Worm (Caenorhabditis elegans) whole organism, early embryonic: ENCODE data around the gene hpr-9.

Experiments used
- B0310.2 ChIP-seq: sonication (generic microtip); optimal IDR thresholded peaks from 2 replicates; lab custom pipeline; 2016; ENCODE audit warnings: mild to moderate bottlenecking, missing genetic modification characterization, missing compliant biosample characterization
- F13C5.2 ChIP-seq: sonication (generic microtip); optimal IDR thresholded peaks from 2 replicates; lab custom pipeline; 2017; ENCODE audit warnings: mild to moderate bottlenecking, missing genetic modification characterization, inconsistent platforms, missing compliant biosample characterization
- aly-1 ChIP-seq: sonication (generic microtip); optimal IDR thresholded peaks from 2 replicates; lab custom pipeline; 2016; ENCODE audit warnings: missing genetic modification characterization, missing compliant biosample characterization
- ama-1 ChIP-seq: fragments of 150-350 bp; optimal IDR thresholded peaks from 2 replicates; lab custom pipeline; 2014
- ceh-13 ChIP-seq: fragments of 200-800 bp; sonication (Bioruptor generic); optimal IDR thresholded peaks from 2 replicates; lab custom pipeline; 2018; ENCODE audit warnings: mild to moderate bottlenecking, missing genetic modification characterization, missing compliant biosample characterization
- ceh-36 ChIP-seq: sonication (generic microtip); optimal IDR thresholded peaks from 2 replicates; lab custom pipeline; 2016; ENCODE audit warnings: missing genetic modification characterization, inconsistent platforms, missing compliant biosample characterization
- ets-7 ChIP-seq: sonication (generic microtip); optimal IDR thresholded peaks from 2 replicates; lab custom pipeline; 2016; ENCODE audit warnings: missing genotype, missing genetic modification characterization, missing compliant biosample characterization
- flt-1 ChIP-seq: fragments of 200-800 bp; sonication (Bioruptor generic); IDR thresholded peaks from 2 replicates; pipeline ENCODE4 v1.3.6; 2022; ENCODE audit warnings: missing genetic modification characterization, missing compliant biosample characterization
- hmbx-1 ChIP-seq: sonication (generic microtip); optimal IDR thresholded peaks from 2 replicates; lab custom pipeline; 2016; ENCODE audit warnings: mild to moderate bottlenecking, missing genetic modification characterization, missing compliant biosample characterization
- hmg-4 ChIP-seq: fragments of 200-800 bp; sonication (Bioruptor generic); optimal IDR thresholded peaks from 2 replicates; lab custom pipeline; 2018; ENCODE audit warnings: mild to moderate bottlenecking, missing genetic modification characterization, missing compliant biosample characterization
- hnd-1 ChIP-seq: sonication (generic microtip); optimal IDR thresholded peaks from 2 replicates; lab custom pipeline; 2016; ENCODE audit warnings: missing genetic modification characterization, missing compliant biosample characterization
- pes-1 ChIP-seq: fragments of 200-800 bp; sonication (Bioruptor generic); IDR thresholded peaks from 2 replicates; pipeline ENCODE4 v1.3.6; 2022; ENCODE audit warnings: missing genetic modification reagents, missing genetic modification characterization, missing compliant biosample characterization
- scrt-1 ChIP-seq: fragments of 200-800 bp; sonication (Bioruptor generic); IDR thresholded peaks from 2 replicates; pipeline ENCODE4 v1.3.6; 2022; ENCODE audit warnings: missing genetic modification characterization, missing compliant biosample characterization
- sea-1 ChIP-seq: fragments of 200-800 bp; sonication (Bioruptor generic); conservative IDR thresholded peaks from 2 replicates; pipeline ENCODE4 v1.3.6; 2022; ENCODE audit warnings: missing genetic modification characterization, missing compliant biosample characterization
- tbx-11 ChIP-seq: fragments of 200-800 bp; sonication (Bioruptor generic); IDR thresholded peaks from 2 replicates; pipeline ENCODE4 v1.3.6; 2022; ENCODE audit warnings: missing genetic modification characterization, missing compliant biosample characterization
- tbx-37 ChIP-seq: fragments of 200-800 bp; sonication (Bioruptor generic); conservative IDR thresholded peaks from 2 replicates; pipeline ENCODE4 v1.3.6; 2022; ENCODE audit warnings: missing genetic modification reagents, missing genetic modification characterization, missing compliant biosample characterization
- tra-4 ChIP-seq: sonication (generic microtip); optimal IDR thresholded peaks from 2 replicates; lab custom pipeline; 2017; ENCODE audit warnings: missing genetic modification characterization, missing compliant biosample characterization

The hpr-9 gene

ce11 chrIII:10603248-10603647, 18.1 kb upstream of the hpr-9 start, which contains the start of gene Y39A1A.2:
Y39A1A.2 (minus strand) TSS chrIII:10603566.
- TF ChIP-seq flt-1 (GFP tag; lab: Robert Waterston, UW): no peak
- TF ChIP-seq hmbx-1 (tag; lab: Kevin White, UChicago): no peak
- no peak for TF ChIP-seq ceh-13 (GFP tag; lab: Kevin White, UChicago)
- TF ChIP-seq hmg-4 (GFP tag; lab: Kevin White, UChicago): no peak
- no peak for TF ChIP-seq tra-4
- TF ChIP-seq tbx-11 (GFP tag; lab: Robert Waterston, UW): no peak
- no peak for TF ChIP-seq scrt-1 (GFP tag; lab: Robert Waterston, UW)
- TF ChIP-seq B0310.2: no peak
- TF ChIP-seq ceh-36: no peak
- TF ChIP-seq hnd-1 (tag; lab: Kevin White, UChicago): no peak
- no peak for TF ChIP-seq aly-1 (tag; lab: Kevin White, UChicago)

- no peak for TF ChIP-seq pes-1 (GFP tag; lab: Robert Waterston, UW)
- TF ChIP-seq aly-1 (tag; lab: Kevin White, UChicago): no peak
- no peak for TF ChIP-seq F13C5.2 (tag; lab: Kevin White, UChicago)
- no peak for TF ChIP-seq tbx-37 (GFP tag; lab: Robert Waterston, UW)
- no peak for TF ChIP-seq ama-1 (lab: Kevin White, UChicago)
- TF ChIP-seq hnd-1 (tag; lab: Kevin White, UChicago): no peak
- TF ChIP-seq tra-4: no peak
- TF ChIP-seq ceh-36: no peak
- no peak for TF ChIP-seq B0310.2
- no peak for TF ChIP-seq hmg-4 (GFP tag; lab: Kevin White, UChicago)
- TF ChIP-seq ets-7 (tag; lab: Kevin White, UChicago): no peak
- TF ChIP-seq scrt-1 (GFP tag; lab: Robert Waterston, UW): no peak
- TF ChIP-seq sea-1: no peak
- TF ChIP-seq hmbx-1 (tag; lab: Kevin White, UChicago): no peak
- TF ChIP-seq ceh-13 (GFP tag; lab: Kevin White, UChicago): no peak
- TF ChIP-seq flt-1 (GFP tag; lab: Robert Waterston, UW): no peak
- no peak for TF ChIP-seq tbx-11 (GFP tag; lab: Robert Waterston, UW)
These were observed 17.0 kb upstream of the hpr-9 start for ce11 chrIII:10604325-10604724.

- TF ChIP-seq B0310.2 (no peak), tra-4 (no peak), flt-1 (GFP tag; lab: Robert Waterston, UW) (no peak), ceh-13 (GFP tag; lab: Kevin White, UChicago) (no peak), hmbx-1 (tag; lab: Kevin White, UChicago) (no peak), ets-7 (tag; lab: Kevin White, UChicago) (no peak), scrt-1 (GFP tag; lab: Robert Waterston, UW) (no peak), ceh-36 (no peak), aly-1 (tag; lab: Kevin White, UChicago) (no peak), hnd-1 (tag; lab: Kevin White, UChicago) (no peak), hmg-4 (GFP tag; lab: Kevin White, UChicago) (no peak), tbx-11 (GFP tag; lab: Robert Waterston, UW) (no peak), sea-1 (no peak), tbx-37 (GFP tag; lab: Robert Waterston, UW) (no peak), pes-1 (GFP tag; lab: Robert Waterston, UW) (no peak), ama-1 (lab: Kevin White, UChicago) (no peak)
These were observed 16.3 kb upstream of the hpr-9 start, which contains the start of gene rabx-5 for ce11 chrIII:10605049-10605448. rabx-5 (plus strand) TSS chrIII:10605349.

- TF ChIP-seq aly-1 (tag; lab: Kevin White, UChicago) (no peak), scrt-1 (GFP tag; lab: Robert Waterston, UW) (no peak), tra-4 (no peak), sea-1 (no peak), hmbx-1 (tag; lab: Kevin White, UChicago) (no peak), ama-1 (lab: Kevin White, UChicago) (no peak), F13C5.2 (tag; lab: Kevin White, UChicago) (no peak), tbx-37 (GFP tag; lab: Robert Waterston, UW) (no peak), pes-1 (GFP tag; lab: Robert Waterston, UW) (no peak), flt-1 (GFP tag; lab: Robert Waterston, UW) (no peak), ets-7 (tag; lab: Kevin White, UChicago) (no peak), hmg-4 (GFP tag; lab: Kevin White, UChicago) (no peak), hnd-1 (tag; lab: Kevin White, UChicago) (no peak), ceh-36 (no peak), B0310.2 (no peak), tbx-11 (GFP tag; lab: Robert Waterston, UW) (no peak)
These were observed 13.2 kb upstream of the hpr-9 start for ce11 chrIII:10608161-10608560.

ce11 chrIII:10612333-10612732, 9.0 kb upstream of the hpr-9 start, which contains the start of gene Y39A1A.24:
Y39A1A.24 (plus strand) TSS chrIII:10612633.
- TF ChIP-seq tra-4 (no peak), F13C5.2 (tag; lab: Kevin White, UChicago) (no peak), hmg-4 (GFP tag; lab: Kevin White, UChicago) (no peak), sea-1 (no peak), tbx-37 (GFP tag; lab: Robert Waterston, UW) (no peak), hmbx-1 (tag; lab: Kevin White, UChicago) (no peak), ama-1 (lab: Kevin White, UChicago) (no peak), B0310.2 (no peak), flt-1 (GFP tag; lab: Robert Waterston, UW) (no peak), hnd-1 (tag; lab: Kevin White, UChicago) (no peak)

ce11 chrIII:10615166-10615565, 6.2 kb upstream of the hpr-9 start, which contains the start of gene mrpl-22:
mrpl-22 (plus strand) TSS chrIII:10615466.
- no peak for TF ChIP-seq ama-1 (lab: Kevin White, UChicago)
- TF ChIP-seq tbx-11 (GFP tag; lab: Robert Waterston, UW): no peak
- TF ChIP-seq pes-1 (GFP tag; lab: Robert Waterston, UW): no peak
- no peak for TF ChIP-seq aly-1 (tag; lab: Kevin White, UChicago)
- no peak for TF ChIP-seq B0310.2

ce11 chrIII:10624564-10624963, 3.2 kb downstream of the hpr-9 start:
- peak; percentile 47 for TF ChIP-seq B0310.2
- peak; percentile 78 for TF ChIP-seq tbx-37 (GFP tag; lab: Robert Waterston, UW)
- TF ChIP-seq ceh-13 (GFP tag; lab: Kevin White, UChicago): peak; percentile 65
- peak; percentile 68 for TF ChIP-seq hnd-1 (tag; lab: Kevin White, UChicago)
- TF ChIP-seq tbx-11 (GFP tag; lab: Robert Waterston, UW): peak; percentile 86
- no peak for TF ChIP-seq ama-1 (lab: Kevin White, UChicago)
- TF ChIP-seq tra-4: peak; percentile 67
- peak; percentile 93 for TF ChIP-seq scrt-1 (GFP tag; lab: Robert Waterston, UW)
- peak; percentile 63 for TF ChIP-seq hmbx-1 (tag; lab: Kevin White, UChicago)
- TF ChIP-seq aly-1 (tag; lab: Kevin White, UChicago): peak; percentile 90
- TF ChIP-seq pes-1 (GFP tag; lab: Robert Waterston, UW): peak; percentile 92
- TF ChIP-seq ceh-36: peak; percentile 87
- TF ChIP-seq hmg-4 (GFP tag; lab: Kevin White, UChicago): peak; percentile 90
- TF ChIP-seq flt-1 (GFP tag; lab: Robert Waterston, UW): peak; percentile 92
- peak; percentile 69 for TF ChIP-seq F13C5.2 (tag; lab: Kevin White, UChicago)
- no peak for TF ChIP-seq ets-7 (tag; lab: Kevin White, UChicago)
- peak; percentile 89 for TF ChIP-seq sea-1
